Fruit fly (Drosophila melanogaster) whole organism, embryonic: ENCODE results near the gene Uba4.

ENCODE experiments used
- Atf3 ChIP-seq: fragments of 200-800 bp; sonication (Bioruptor generic); optimal IDR thresholded peaks from 3 replicates; lab custom pipeline; 2016; ENCODE audit warnings: missing biosample characterization, missing genetic modification characterization
- Awh ChIP-seq: fragments of 200-800 bp; sonication (Bioruptor generic); IDR thresholded peaks from 2 replicates; pipeline ENCODE4, ENCODE4 v1.3.6; 2022; ENCODE audit warnings: missing biosample characterization, missing genetic modification characterization
- B-H1 ChIP-seq: fragments of 200-800 bp; sonication (Bioruptor generic); IDR thresholded peaks from 3 replicates; pipeline ENCODE4 v1.3.6; 2022; ENCODE audit warnings: missing biosample characterization, missing genetic modification characterization
- BtbVII ChIP-seq: fragments of 200-800 bp; sonication (Bioruptor generic); optimal IDR thresholded peaks from 3 replicates; lab custom pipeline; 2017; ENCODE audit warnings: missing biosample characterization, mild to moderate bottlenecking, missing genetic modification characterization
- CG10959 ChIP-seq: fragments of 200-800 bp; sonication (Bioruptor generic); IDR thresholded peaks from 2 replicates; pipeline ENCODE4 v1.3.6; 2022; ENCODE audit warnings: missing biosample characterization, missing genetic modification characterization
- CG14014 ChIP-seq: fragments of 200-800 bp; sonication (Bioruptor generic); IDR thresholded peaks from 2 replicates; pipeline ENCODE4 v1.3.6; 2022; ENCODE audit warnings: missing biosample characterization, missing genetic modification characterization
- CG1602 ChIP-seq: fragments of 200-800 bp; sonication (Bioruptor generic); optimal IDR thresholded peaks from 3 replicates; lab custom pipeline; 2016; ENCODE audit warnings: missing biosample characterization, missing genetic modification characterization
- CG16863 ChIP-seq: fragments of 200-800 bp; sonication (Bioruptor generic); optimal IDR thresholded peaks from 3 replicates; lab custom pipeline; 2016; ENCODE audit warnings: missing biosample characterization, missing genetic modification characterization
- CG17612 ChIP-seq: fragments of 200-800 bp; sonication (Bioruptor generic); IDR thresholded peaks from 2 replicates; pipeline ENCODE4 v1.3.6; 2022; ENCODE audit warnings: missing biosample characterization, missing genetic modification characterization
- CG17912 ChIP-seq: fragments of 200-800 bp; sonication (Bioruptor generic); optimal IDR thresholded peaks from 2 replicates; lab custom pipeline; 2018; ENCODE audit warnings: missing biosample characterization, mild to moderate bottlenecking, missing genetic modification characterization
- CG18599 ChIP-seq: fragments of 200-800 bp; sonication (Bioruptor generic); optimal IDR thresholded peaks from 3 replicates; lab custom pipeline; 2017; ENCODE audit warnings: missing biosample characterization, missing genetic modification characterization, mild to moderate bottlenecking, moderate library complexity, missing genetic modification reagents
- CG33213 ChIP-seq: fragments of 200-800 bp; sonication (Bioruptor generic); optimal IDR thresholded peaks from 3 replicates; lab custom pipeline; 2016; ENCODE audit warnings: missing biosample characterization, missing genetic modification characterization
- CG4424 ChIP-seq: fragments of 200-800 bp; sonication (Bioruptor generic); optimal IDR thresholded peaks from 3 replicates; lab custom pipeline; 2016; ENCODE audit warnings: missing biosample characterization, missing genetic modification characterization
- CG6813 ChIP-seq: fragments of 200-800 bp; sonication (Bioruptor generic); optimal IDR thresholded peaks from 2 replicates; lab custom pipeline; 2017; ENCODE audit warnings: missing biosample characterization, missing genetic modification characterization, mild to moderate bottlenecking, moderate library complexity, missing genetic modification reagents
- CG7987 ChIP-seq: fragments of 200-800 bp; sonication (Bioruptor generic); optimal IDR thresholded peaks from 2 replicates; lab custom pipeline; 2018; ENCODE audit warnings: missing biosample characterization, mild to moderate bottlenecking, missing genetic modification characterization, moderate library complexity
- CG8089 ChIP-seq: fragments of 200-800 bp; sonication (Bioruptor generic); optimal IDR thresholded peaks from 3 replicates; lab custom pipeline; 2016; ENCODE audit warnings: missing biosample characterization, missing genetic modification characterization
- CG8944 ChIP-seq: fragments of 200-800 bp; sonication (Bioruptor generic); optimal IDR thresholded peaks from 3 replicates; lab custom pipeline; 2016; ENCODE audit warnings: missing biosample characterization, missing genetic modification characterization
- CG9932 ChIP-seq: fragments of 200-800 bp; sonication (Bioruptor generic); IDR thresholded peaks from 2 replicates; pipeline ENCODE4 v1.3.6; 2022; ENCODE audit warnings: missing biosample characterization, missing genetic modification characterization
- D19A ChIP-seq: fragments of 200-800 bp; optimal IDR thresholded peaks from 3 replicates; lab custom pipeline; 2019; ENCODE audit warnings: missing biosample characterization, mild to moderate bottlenecking, missing genetic modification characterization, moderate library complexity
- Dek ChIP-seq: fragments of 200-800 bp; sonication (Bioruptor generic); optimal IDR thresholded peaks from 3 replicates; lab custom pipeline; 2019; ENCODE audit warnings: missing biosample characterization, mild to moderate bottlenecking, missing genetic modification characterization, moderate library complexity
- HLH4C ChIP-seq: fragments of 200-800 bp; sonication (Bioruptor generic); IDR thresholded peaks from 3 replicates; pipeline ENCODE4 v1.3.6; 2022; ENCODE audit warnings: missing biosample characterization, missing genetic modification characterization; ENCODE audit not compliant: partially characterized antibody
- HLHmδ ChIP-seq: fragments of 200-800 bp; sonication (Bioruptor generic); optimal IDR thresholded peaks from 2 replicates; lab custom pipeline; 2018; ENCODE audit warnings: missing biosample characterization, mild to moderate bottlenecking, missing genetic modification characterization, moderate library complexity
- Hmx ChIP-seq: fragments of 200-800 bp; sonication (Bioruptor generic); optimal IDR thresholded peaks from 2 replicates; lab custom pipeline; 2016; ENCODE audit warnings: missing biosample characterization, missing genetic modification characterization
- Max ChIP-seq: fragments of 200-800 bp; sonication (Bioruptor generic); optimal IDR thresholded peaks from 2 replicates; lab custom pipeline; 2016; ENCODE audit warnings: missing biosample characterization, mild to moderate bottlenecking, missing genetic modification characterization
- NC2α ChIP-seq: fragments of 200-800 bp; sonication (Bioruptor generic); optimal IDR thresholded peaks from 2 replicates; lab custom pipeline; 2016; ENCODE audit warnings: missing biosample characterization, missing genetic modification characterization
- Nf-YB ChIP-seq: fragments of 200-800 bp; sonication (Bioruptor generic); optimal IDR thresholded peaks from 3 replicates; lab custom pipeline; 2019; ENCODE audit warnings: missing biosample characterization, mild to moderate bottlenecking, missing genetic modification characterization, moderate library complexity
- Ravus ChIP-seq: fragments of 200-800 bp; sonication (Bioruptor generic); IDR thresholded peaks from 2 replicates; pipeline ENCODE4 v1.3.6; 2022; ENCODE audit warnings: missing biosample characterization, missing genetic modification characterization
- Rx ChIP-seq: fragments of 200-800 bp; sonication (Bioruptor generic); IDR thresholded peaks from 2 replicates; pipeline ENCODE4 v1.3.6; 2022; ENCODE audit warnings: missing biosample characterization, missing genetic modification characterization
- Side ChIP-seq: fragments of 200-800 bp; sonication (Bioruptor generic); optimal IDR thresholded peaks from 2 replicates; lab custom pipeline; 2016; ENCODE audit warnings: missing biosample characterization, missing genetic modification characterization
- Sin3A ChIP-seq: fragments of >200 bp; optimal IDR thresholded peaks from 2 replicates; lab custom pipeline; 2018
- caup ChIP-seq: fragments of 200-800 bp; sonication (Bioruptor generic); optimal IDR thresholded peaks from 3 replicates; lab custom pipeline; 2017; ENCODE audit warnings: missing biosample characterization, mild to moderate bottlenecking, missing genetic modification characterization, moderate library complexity; ENCODE audit not compliant: severe bottlenecking
- da ChIP-seq: fragments of 200-800 bp; sonication (Bioruptor generic); optimal IDR thresholded peaks from 2 replicates; lab custom pipeline; 2016; ENCODE audit warnings: missing biosample characterization, missing genetic modification characterization
- dan ChIP-seq: fragments of 200-800 bp; sonication (Bioruptor generic); IDR thresholded peaks from 2 replicates; pipeline ENCODE4 v1.3.6; 2022; ENCODE audit warnings: missing biosample characterization, missing genetic modification characterization
- emc ChIP-seq: fragments of 200-800 bp; sonication (Bioruptor generic); optimal IDR thresholded peaks from 2 replicates; lab custom pipeline; 2016; ENCODE audit warnings: missing biosample characterization, missing genetic modification characterization
- ems ChIP-seq: fragments of 200-800 bp; sonication (Bioruptor generic); optimal IDR thresholded peaks from 3 replicates; lab custom pipeline; 2016; ENCODE audit warnings: missing biosample characterization, missing genetic modification characterization
- grn ChIP-seq: fragments of 200-800 bp; sonication (Bioruptor generic); optimal IDR thresholded peaks from 3 replicates; lab custom pipeline; 2017; ENCODE audit warnings: missing biosample characterization, missing genetic modification characterization
- lab ChIP-seq: fragments of 200-800 bp; sonication (Bioruptor generic); optimal IDR thresholded peaks from 3 replicates; lab custom pipeline; 2017; ENCODE audit warnings: missing biosample characterization, missing genetic modification characterization, mild to moderate bottlenecking, moderate library complexity, missing genetic modification reagents
- maf-S ChIP-seq: fragments of 200-800 bp; sonication (Bioruptor generic); optimal IDR thresholded peaks from 2 replicates; lab custom pipeline; 2016; ENCODE audit warnings: missing biosample characterization, missing genetic modification characterization
- nerfin-2 ChIP-seq: fragments of 200-800 bp; sonication (Bioruptor generic); IDR thresholded peaks from 2 replicates; pipeline ENCODE4 v1.3.6; 2022; ENCODE audit warnings: missing biosample characterization, missing genetic modification characterization; ENCODE audit not compliant: partially characterized antibody
- pfk ChIP-seq: fragments of 200-800 bp; sonication (Bioruptor generic); optimal IDR thresholded peaks from 2 replicates; lab custom pipeline; 2018; ENCODE audit warnings: missing biosample characterization, mild to moderate bottlenecking, missing genetic modification characterization, moderate library complexity
- pum ChIP-seq: fragments of 200-800 bp; sonication (Bioruptor generic); optimal IDR thresholded peaks from 2 replicates; lab custom pipeline; 2016; ENCODE audit warnings: missing biosample characterization, missing genetic modification characterization
- rib ChIP-seq: fragments of 200-800 bp; sonication (Bioruptor generic); IDR thresholded peaks from 2 replicates; pipeline ENCODE4 v1.3.6; 2022; ENCODE audit warnings: missing biosample characterization, missing genetic modification characterization
- run ChIP-seq: fragments of 200-800 bp; sonication (Bioruptor generic); optimal IDR thresholded peaks from 3 replicates; lab custom pipeline; 2018; ENCODE audit warnings: missing biosample characterization, mild to moderate bottlenecking, missing genetic modification characterization
- salm ChIP-seq: fragments of 200-800 bp; sonication (Bioruptor generic); optimal IDR thresholded peaks from 2 replicates; lab custom pipeline; 2018; ENCODE audit warnings: missing biosample characterization, mild to moderate bottlenecking, missing genetic modification characterization
- sob ChIP-seq: fragments of 200-800 bp; sonication (Bioruptor generic); IDR thresholded peaks from 2 replicates; pipeline ENCODE4 v1.3.6; 2022; ENCODE audit warnings: missing biosample characterization, missing genetic modification characterization
- vnd ChIP-seq: fragments of 200-800 bp; sonication (Bioruptor generic); IDR thresholded peaks from 3 replicates; pipeline ENCODE4 v1.3.6; 2022; ENCODE audit warnings: missing biosample characterization, missing genetic modification characterization; ENCODE audit not compliant: partially characterized antibody
- wek ChIP-seq: fragments of 200-800 bp; sonication (Bioruptor generic); optimal IDR thresholded peaks from 3 replicates; lab custom pipeline; 2018; ENCODE audit warnings: missing biosample characterization, mild to moderate bottlenecking, missing genetic modification characterization, moderate library complexity
- zf30C ChIP-seq: fragments of 200-800 bp; sonication (Bioruptor generic); optimal IDR thresholded peaks from 3 replicates; lab custom pipeline; 2018; ENCODE audit warnings: missing biosample characterization, mild to moderate bottlenecking, missing genetic modification characterization
- zfh1 ChIP-seq: fragments of 200-800 bp; sonication (Bioruptor generic); IDR thresholded peaks from 3 replicates; pipeline ENCODE4 v1.3.6; 2022; ENCODE audit warnings: missing biosample characterization, missing genetic modification characterization

Uba4 gene

dm6 chr2L:8534515-8535295 lies 17.5 kb downstream of the Uba4 start (continued):
- TF ChIP-seq zf30C (GFP tag; lab: Kevin White, UChicago) (no peak), HLHmδ (GFP tag; lab: Kevin White, UChicago) (peak; percentile 81), emc (GFP tag; lab: Kevin White, UChicago) (peak; percentile 59), nerfin-2 (peak; percentile 77), CG17912 (GFP tag; lab: Kevin White, UChicago) (peak; percentile 85), wek (GFP tag; lab: Kevin White, UChicago) (peak; percentile 85), CG1602 (GFP tag; lab: Kevin White, UChicago) (peak; percentile 93), CG14014 (GFP tag; lab: Robert Waterston, UW) (peak; percentile 86), CG6813 (GFP tag; lab: Kevin White, UChicago) (peak; percentile 89), HLH4C (GFP tag; lab: Robert Waterston, UW) (0 out of 3 replicates have a peak, but pooled peaks have one; percentile 54), Side (GFP tag; lab: Kevin White, UChicago) (peak; percentile 70), Sin3A (no peak), CG8089 (peak; percentile 83), Rx (GFP tag; lab: Robert Waterston, UW) (peak; percentile 95), sob (peak; percentile 81), run (tag; lab: Kevin White, UChicago) (peak; percentile 96), vnd (GFP tag; lab: Robert Waterston, UW) (peak; percentile 54; the same call in 2 of the 3 replicates), lab (GFP tag; lab: Kevin White, UChicago) (peak; percentile 90), salm (tag; lab: Kevin White, UChicago) (peak; percentile 96), zfh1 (GFP tag; lab: Robert Waterston, UW) (peak; percentile 95), CG10959 (GFP tag; lab: Robert Waterston, UW) (peak; percentile 78), Max (GFP tag; lab: Kevin White, UChicago) (peak; percentile 94), Ravus (GFP tag; lab: Robert Waterston, UW) (peak; percentile 76), CG9932 (GFP tag; lab: Robert Waterston, UW) (peak; percentile 61), CG7987 (GFP tag; lab: Kevin White, UChicago) (peak; percentile 89), B-H1 (GFP tag; lab: Robert Waterston, UW) (peak; percentile 92), pfk (GFP tag; lab: Kevin White, UChicago) (peak; percentile 22), Awh (GFP tag; lab: Robert Waterston, UW) (peak; percentile 94), NC2α (GFP tag; lab: Kevin White, UChicago) (peak; percentile 57), pum (GFP tag; lab: Kevin White, UChicago) (peak; percentile 85), CG17612 (peak; percentile 71), ems (GFP tag; lab: Kevin White, UChicago) (peak; percentile 90), caup (GFP tag; lab: Kevin White, UChicago) (peak; percentile 67), Hmx (GFP tag; lab: Kevin White, UChicago) (peak; percentile 67), rib (GFP tag; lab: Robert Waterston, UW) (peak; percentile 25; the same call in 1 of the 2 replicates), Atf3 (GFP tag; lab: Kevin White, UChicago) (peak; percentile 84), CG18599 (GFP tag; lab: Kevin White, UChicago) (peak; percentile 89), CG16863 (peak; percentile 87), CG8944 (GFP tag; lab: Kevin White, UChicago) (peak; percentile 69), Dek (tag; lab: Kevin White, UChicago) (peak; percentile 92), grn (GFP tag; lab: Kevin White, UChicago) (peak; percentile 95), da (peak; percentile 64), CG33213 (GFP tag; lab: Kevin White, UChicago) (peak; percentile 67), BtbVII (GFP tag; lab: Kevin White, UChicago) (peak; percentile 88), D19A (peak; percentile 94), maf-S (GFP tag; lab: Kevin White, UChicago) (peak; percentile 84), Nf-YB (GFP tag; lab: Kevin White, UChicago) (peak; percentile 80), dan (GFP tag; lab: Robert Waterston, UW) (no peak), CG4424 (peak; percentile 94)
